Worm (Caenorhabditis elegans) whole organism, L2 larva: ENCODE results near the gene R08C7.1.

Experiments
- R02D3.7 ChIP-seq: fragments of 150-350 bp; optimal IDR thresholded peaks from 2 replicates; lab custom pipeline; 2014; ENCODE audit warnings: missing biosample characterization, missing genetic modification characterization
- ama-1 ChIP-seq: fragments of 150-350 bp; optimal IDR thresholded peaks from 2 replicates; lab custom pipeline; 2018; ENCODE audit warnings: inconsistent platforms
- egl-27 ChIP-seq: sonication (generic microtip); optimal IDR thresholded peaks from 3 replicates; lab custom pipeline; 2017; ENCODE audit warnings: missing biosample characterization, missing genetic modification reagents, missing genetic modification characterization
- mdl-1 ChIP-seq, 2 experiments: fragments of 150-350 bp in 1 of 2; sonication (generic microtip) in 1 of 2; optimal IDR thresholded peaks; 2 replicates each; lab custom pipeline; 2017; ENCODE audit warnings: missing biosample characterization in 2 of 2, missing genetic modification characterization in 2 of 2
- nhr-12 ChIP-seq: fragments of 150-350 bp; optimal IDR thresholded peaks from 2 replicates; lab custom pipeline; 2014; ENCODE audit warnings: missing biosample characterization, missing genetic modification characterization
- nhr-77 ChIP-seq: fragments of 150-350 bp; optimal IDR thresholded peaks from 2 replicates; lab custom pipeline; 2014; ENCODE audit warnings: missing biosample characterization, missing genetic modification characterization

- TF ChIP-seq mdl-1 (tag; optimal IDR thresholded peaks at IDR 0.05; lab: Kevin White, UChicago), result no peak
- TF ChIP-seq nhr-12 (tag; lab: Kevin White, UChicago), result no peak
- no peak for TF ChIP-seq R02D3.7 (tag; lab: Kevin White, UChicago)
- TF ChIP-seq egl-27 (tag; lab: Kevin White, UChicago), result no peak
- no peak for TF ChIP-seq ama-1 (lab: Kevin White, UChicago)
- TF ChIP-seq nhr-77 (tag; lab: Kevin White, UChicago), result no peak
These were observed 17.1 kb upstream of the R08C7.1 start, which contains the start of the genes R08C7.8 and R08C7.4 for ce11 chrIV:4434441-4435084.
